Worm (Caenorhabditis elegans) whole organism, young adult: ENCODE data around the gene wah-1.

Experiments
- B0035.1 ChIP-seq: sonication (generic microtip); optimal IDR thresholded peaks from 2 replicates; lab custom pipeline; 2016; ENCODE audit warnings: missing genetic modification characterization, mild to moderate bottlenecking, missing compliant biosample characterization, missing genotype, missing genetic modification reagents
- F23B12.7 ChIP-seq: sonication (generic microtip); optimal IDR thresholded peaks from 2 replicates; lab custom pipeline; 2017; ENCODE audit warnings: missing genetic modification characterization, mild to moderate bottlenecking, missing compliant biosample characterization, antibody characterized with exemption, moderate library complexity; ENCODE audit not compliant: insufficient read depth
- K12H6.12 ChIP-seq: fragments of 200-800 bp; sonication (Bioruptor generic); optimal IDR thresholded peaks from 2 replicates; lab custom pipeline; 2018; ENCODE audit warnings: mild to moderate bottlenecking, missing genetic modification characterization, missing compliant biosample characterization
- T26A5.8 ChIP-seq: sonication (generic microtip); optimal IDR thresholded peaks from 2 replicates; lab custom pipeline; 2016; ENCODE audit warnings: missing genetic modification characterization, missing compliant biosample characterization
- Y56A3A.18 ChIP-seq: fragments of 200-800 bp; sonication (Bioruptor generic); IDR thresholded peaks from 2 replicates; pipeline ENCODE4 v1.3.6; 2022; ENCODE audit warnings: missing genetic modification reagents, missing genetic modification characterization, missing compliant biosample characterization
- ZK185.1 ChIP-seq: sonication (generic microtip); optimal IDR thresholded peaks from 2 replicates; lab custom pipeline; 2016; ENCODE audit warnings: mild to moderate bottlenecking, missing genetic modification characterization, missing compliant biosample characterization; ENCODE audit not compliant: poor library complexity, severe bottlenecking
- athp-1 ChIP-seq: sonication (generic microtip); optimal IDR thresholded peaks from 2 replicates; lab custom pipeline; 2017; ENCODE audit warnings: mild to moderate bottlenecking, missing genetic modification characterization, missing compliant biosample characterization
- attf-5 ChIP-seq: fragments of 200-800 bp; sonication (Bioruptor generic); optimal IDR thresholded peaks from 2 replicates; lab custom pipeline; 2018; ENCODE audit warnings: mild to moderate bottlenecking, missing genetic modification characterization, missing compliant biosample characterization
- ccch-3 ChIP-seq: fragments of 200-800 bp; sonication (Bioruptor generic); optimal IDR thresholded peaks from 2 replicates; lab custom pipeline; 2018; ENCODE audit warnings: mild to moderate bottlenecking, missing genetic modification characterization, missing compliant biosample characterization
- cebp-1 ChIP-seq, 2 experiments: fragments of 200-800 bp in 1 of 2; sonication (Bioruptor generic) in 1 of 2; sonication (generic microtip) in 1 of 2; IDR thresholded peaks in 1 of 2; optimal IDR thresholded peaks in 1 of 2; 2 replicates each; pipeline versions ENCODE4 v1.3.6 to Lab custom; 2017 to 2022; ENCODE audit warnings: missing compliant biosample characterization in 2 of 2, missing genetic modification characterization in 2 of 2, mild to moderate bottlenecking in 1 of 2, missing genetic modification reagents in 1 of 2, moderate library complexity in 1 of 2
- ceh-100 ChIP-seq: fragments of 200-800 bp; sonication (Bioruptor generic); IDR thresholded peaks from 2 replicates; pipeline ENCODE4 v1.3.6; 2022; ENCODE audit warnings: missing genetic modification reagents, missing genetic modification characterization, missing compliant biosample characterization
- ceh-91 ChIP-seq: fragments of 200-800 bp; sonication (Bioruptor generic); IDR thresholded peaks from 2 replicates; pipeline ENCODE4 v1.3.6; 2022; ENCODE audit warnings: missing genetic modification reagents, missing genetic modification characterization, missing compliant biosample characterization
- chd-7 ChIP-seq: sonication (generic microtip); optimal IDR thresholded peaks from 2 replicates; lab custom pipeline; 2016; ENCODE audit warnings: mild to moderate bottlenecking, missing genetic modification characterization, moderate library complexity, missing compliant biosample characterization
- dox-1 ChIP-seq: fragments of 200-800 bp; sonication (Bioruptor generic); IDR thresholded peaks from 2 replicates; pipeline ENCODE4 v1.3.6; 2022; ENCODE audit warnings: missing genetic modification reagents, missing genetic modification characterization, missing compliant biosample characterization
- dpff-1 ChIP-seq: sonication (generic microtip); optimal IDR thresholded peaks from 2 replicates; lab custom pipeline; 2017; ENCODE audit warnings: mild to moderate bottlenecking, missing genetic modification characterization, missing compliant biosample characterization
- egl-44 ChIP-seq: fragments of 200-800 bp; sonication (Bioruptor generic); IDR thresholded peaks from 2 replicates; pipeline ENCODE4 v1.3.6; 2022; ENCODE audit warnings: missing genetic modification reagents, missing genetic modification characterization, missing compliant biosample characterization
- ekl-4 ChIP-seq: fragments of 200-800 bp; sonication (Bioruptor generic); IDR thresholded peaks from 2 replicates; pipeline ENCODE4 v1.3.6; 2022; ENCODE audit warnings: missing genetic modification reagents, missing genetic modification characterization, missing compliant biosample characterization
- ets-4 ChIP-seq: fragments of 200-800 bp; sonication (Bioruptor generic); optimal IDR thresholded peaks from 2 replicates; lab custom pipeline; 2018; ENCODE audit warnings: mild to moderate bottlenecking, missing genetic modification characterization, missing compliant biosample characterization
- fkh-3 ChIP-seq: sonication (generic microtip); optimal IDR thresholded peaks from 2 replicates; lab custom pipeline; 2016; ENCODE audit warnings: mild to moderate bottlenecking, missing genetic modification characterization, missing compliant biosample characterization
- him-1 ChIP-seq: sonication (generic microtip); optimal IDR thresholded peaks from 2 replicates; lab custom pipeline; 2016; ENCODE audit warnings: missing genotype, missing genetic modification reagents, missing genetic modification characterization, missing compliant biosample characterization
- hmg-1.2 ChIP-seq: fragments of 200-800 bp; sonication (Bioruptor generic); IDR thresholded peaks from 2 replicates; pipeline ENCODE4 v1.3.6; 2022; ENCODE audit warnings: missing genetic modification reagents, missing genetic modification characterization, missing compliant biosample characterization
- lag-1 ChIP-seq: fragments of 200-800 bp; sonication (Bioruptor generic); IDR thresholded peaks from 2 replicates; pipeline ENCODE4 v1.3.6; 2022; ENCODE audit warnings: missing genetic modification reagents, missing genetic modification characterization, missing compliant biosample characterization
- let-526 ChIP-seq: fragments of 200-800 bp; sonication (Bioruptor generic); IDR thresholded peaks from 2 replicates; pipeline ENCODE4 v1.3.6; 2022; ENCODE audit warnings: missing genetic modification reagents, missing genetic modification characterization, missing compliant biosample characterization
- lin-54 ChIP-seq: fragments of 200-800 bp; sonication (Bioruptor generic); optimal IDR thresholded peaks from 2 replicates; lab custom pipeline; 2018; ENCODE audit warnings: mild to moderate bottlenecking, missing genetic modification characterization, missing compliant biosample characterization
- lir-1 ChIP-seq: fragments of 200-800 bp; sonication (Bioruptor generic); conservative IDR thresholded peaks from 2 replicates; pipeline ENCODE4 v1.3.6; 2022; ENCODE audit warnings: missing genetic modification reagents, missing genetic modification characterization, missing compliant biosample characterization
- lsl-1 ChIP-seq: fragments of 200-800 bp; sonication (Bioruptor generic); optimal IDR thresholded peaks from 2 replicates; lab custom pipeline; 2018; ENCODE audit warnings: mild to moderate bottlenecking, missing genetic modification characterization, moderate library complexity, missing compliant biosample characterization
- lsy-27 ChIP-seq: sonication (generic microtip); optimal IDR thresholded peaks from 2 replicates; lab custom pipeline; 2017; ENCODE audit warnings: missing genetic modification characterization, mild to moderate bottlenecking, missing compliant biosample characterization, antibody characterized with exemption, missing genotype, borderline replicate concordance; ENCODE audit not compliant: insufficient read depth
- mcd-1 ChIP-seq: fragments of 200-800 bp; sonication (Bioruptor generic); IDR thresholded peaks from 2 replicates; pipeline ENCODE4 v1.3.6; 2022; ENCODE audit warnings: missing genetic modification reagents, missing genetic modification characterization, missing compliant biosample characterization
- mxl-1 ChIP-seq: sonication (generic microtip); optimal IDR thresholded peaks from 2 replicates; lab custom pipeline; 2016; ENCODE audit warnings: missing genetic modification characterization, missing compliant biosample characterization
- nfyb-1 ChIP-seq: fragments of 200-800 bp; sonication (Bioruptor generic); IDR thresholded peaks from 2 replicates; pipeline ENCODE4 v1.3.6; 2022; ENCODE audit warnings: missing genetic modification reagents, missing genetic modification characterization, missing compliant biosample characterization
- nhr-120 ChIP-seq: fragments of 200-800 bp; sonication (Bioruptor generic); IDR thresholded peaks from 2 replicates; pipeline ENCODE4 v1.3.6; 2022; ENCODE audit warnings: missing genetic modification characterization, missing compliant biosample characterization
- nhr-80 ChIP-seq: sonication (generic microtip); optimal IDR thresholded peaks from 2 replicates; lab custom pipeline; 2016; ENCODE audit warnings: missing genetic modification characterization, missing compliant biosample characterization
- pha-4 ChIP-seq: fragments of 150-350 bp; sonication (generic microtip); optimal IDR thresholded peaks from 2 replicates; lab custom pipeline; 2014; ENCODE audit warnings: missing biosample characterization, missing genetic modification reagents, missing genetic modification characterization
- snpc-4 ChIP-seq, 5 experiments: fragments of 150-350 bp in 1 of 5; sonication (generic microtip) in 4 of 5; optimal IDR thresholded peaks; 2 replicates each; lab custom pipeline; 2014 to 2018; ENCODE audit warnings: missing genetic modification characterization in 5 of 5, missing biosample characterization in 3 of 5, antibody characterized with exemption in 2 of 5, mild to moderate bottlenecking in 2 of 5, missing compliant biosample characterization in 2 of 5, missing genotype in 2 of 5, moderate library complexity in 2 of 5, missing genetic modification reagents in 1 of 5
- somi-1 ChIP-seq: fragments of 200-800 bp; sonication (Bioruptor generic); optimal IDR thresholded peaks from 2 replicates; lab custom pipeline; 2018; ENCODE audit warnings: mild to moderate bottlenecking, missing genetic modification characterization, missing compliant biosample characterization
- tbp1 ChIP-seq: fragments of 200-800 bp; sonication (Bioruptor generic); optimal IDR thresholded peaks from 2 replicates; lab custom pipeline; 2018; ENCODE audit warnings: mild to moderate bottlenecking, missing genetic modification characterization, missing compliant biosample characterization
- zfh-2 ChIP-seq: fragments of 200-800 bp; sonication (Bioruptor generic); conservative IDR thresholded peaks from 2 replicates; pipeline ENCODE4 v1.3.6; 2022; ENCODE audit warnings: missing genetic modification reagents, missing genetic modification characterization, missing compliant biosample characterization

Gene wah-1

ce11 chrIII:11971342-11971741, 18.6 kb upstream of the wah-1 start, which contains the start of gene Y56A3A.28:
Gene Y56A3A.28, minus strand, starts transcription at chrIII:11971374.
- TF ChIP-seq hmg-1.2 (GFP tag; lab: Robert Waterston, UW) (peak; percentile 97), K12H6.12 (tag; lab: Kevin White, UChicago) (no peak)

DNA sequence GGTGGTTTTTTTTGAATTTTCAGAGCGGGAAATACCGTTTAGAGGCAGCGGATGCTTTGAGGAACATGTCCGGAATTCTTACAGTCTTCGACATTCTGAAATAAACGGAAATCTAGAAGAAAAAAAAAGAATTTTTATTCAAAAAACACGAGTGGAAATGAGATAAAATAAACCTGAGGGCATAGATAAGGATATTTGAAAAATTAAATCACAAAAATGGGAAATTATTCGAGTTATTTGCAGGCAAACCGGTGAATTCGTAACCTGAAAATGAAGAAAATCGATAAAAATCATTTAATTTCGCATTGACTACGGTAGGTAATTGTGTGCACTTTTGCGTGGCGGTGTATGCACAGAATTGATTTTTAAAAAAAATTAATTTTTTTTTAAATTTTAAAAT, 16.0 kb upstream of the wah-1 start, which contains the start of gene ung-1:
ung-1 (minus strand) TSS at position 101 of the 400 bp plus-strand sequence.
- TF ChIP-seq ccch-3 (GFP tag; lab: Kevin White, UChicago) (no peak), athp-1 (no peak), T26A5.8 (tag; lab: Kevin White, UChicago) (no peak), lsl-1 (GFP tag; lab: Kevin White, UChicago) (peak; percentile 76)

DNA sequence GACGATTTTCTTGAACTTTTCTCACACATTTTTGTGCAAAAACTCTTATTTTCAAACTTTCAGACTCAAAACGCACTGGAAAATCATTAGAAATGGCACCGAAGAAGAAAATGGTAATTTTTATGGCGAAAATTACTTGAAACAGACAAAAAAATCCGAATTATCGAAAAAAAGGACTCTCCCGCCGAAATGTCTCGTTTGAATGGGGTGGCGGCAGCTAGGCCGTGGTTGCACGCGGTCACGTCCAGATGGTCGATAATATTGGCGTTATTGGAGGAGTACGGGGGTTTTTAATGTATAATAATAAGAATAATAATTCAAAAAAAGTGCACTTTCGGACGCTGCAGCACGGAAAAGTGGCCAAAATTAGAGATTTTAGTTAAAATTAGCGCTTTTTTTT, 15.6 kb upstream of the wah-1 start, which contains the start of gene Y56A3A.31:
Y56A3A.31 (plus strand) TSS at position 64 of the 400 bp plus-strand sequence.
- TF ChIP-seq pha-4 (tag; lab: Kevin White, UChicago) (no peak), lin-54 (GFP tag; lab: Kevin White, UChicago) (peak; percentile 22)

ce11 chrIII:11978742-11979141, 11.2 kb upstream of the wah-1 start, which contains the start of gene Y56A3A.30:
Gene Y56A3A.30, minus strand, starts transcription at chrIII:11979065.
- 0 out of 2 replicates have a peak, but pooled peaks have one; percentile 18 for TF ChIP-seq nfyb-1 (GFP tag; lab: Robert Waterston, UW)
- TF ChIP-seq let-526 (GFP tag; lab: Robert Waterston, UW), result no peak

- TF ChIP-seq nfyb-1 (GFP tag; lab: Robert Waterston, UW) (peak; percentile 85), ceh-100 (no peak), ekl-4 (no peak), zfh-2 (GFP tag; lab: Robert Waterston, UW) (0 out of 2 replicates have a peak, but pooled peaks have one; percentile 9)
These were observed 9.2 kb upstream of the wah-1 start for ce11 chrIII:11980743-11981142.

- TF ChIP-seq ZK185.1 (no peak), ets-4 (no peak), F23B12.7 (tag; lab: Kevin White, UChicago) (peak; percentile 59), attf-5 (GFP tag; lab: Kevin White, UChicago) (peak; percentile 79), nhr-120 (GFP tag; lab: Robert Waterston, UW) (no peak), cebp-1 (GFP tag; IDR thresholded peaks at IDR 0.05; lab: Robert Waterston, UW) (no peak), cebp-1 (tag; optimal IDR thresholded peaks at IDR 0.05; lab: Kevin White, UChicago) (peak; percentile 43), lag-1 (GFP tag; lab: Robert Waterston, UW) (no peak), lir-1 (GFP tag; lab: Robert Waterston, UW) (no peak), hmg-1.2 (GFP tag; lab: Robert Waterston, UW) (peak; percentile 28; the same call in 1 of the 2 replicates), B0035.1 (tag; lab: Kevin White, UChicago) (no peak), ceh-91 (GFP tag; lab: Robert Waterston, UW) (no peak), nfyb-1 (GFP tag; lab: Robert Waterston, UW) (peak; percentile 53; the same call in 1 of the 2 replicates), somi-1 (GFP tag; lab: Kevin White, UChicago) (peak; percentile 50), snpc-4 (GFP tag; optimal IDR thresholded peaks at IDR 0.05; lab: Kevin White, UChicago) (no peak), snpc-4 (tag; optimal IDR thresholded peaks at IDR 0.05; lab: Kevin White, UChicago) (peak in 1 of 4 experiments; percentile 44), dox-1 (GFP tag; lab: Robert Waterston, UW) (peak; percentile 43), mxl-1 (no peak), Y56A3A.18 (GFP tag; lab: Robert Waterston, UW) (no peak), lsy-27 (tag; lab: Kevin White, UChicago) (no peak), him-1 (tag; lab: Kevin White, UChicago) (no peak), tbp1 (GFP tag; lab: Kevin White, UChicago) (no peak), nhr-80 (tag; lab: Kevin White, UChicago) (peak; percentile 51), dpff-1 (tag; lab: Kevin White, UChicago) (no peak), K12H6.12 (tag; lab: Kevin White, UChicago) (peak; percentile 51), chd-7 (no peak), egl-44 (GFP tag; lab: Robert Waterston, UW) (0 out of 2 replicates have a peak, but pooled peaks have one; percentile 35), fkh-3 (tag; lab: Kevin White, UChicago) (no peak), mcd-1 (GFP tag; lab: Robert Waterston, UW) (0 out of 2 replicates have a peak, but pooled peaks have one; percentile 42)
These were observed 8.4 kb upstream of the wah-1 start for ce11 chrIII:11981539-11981938.
